Worm (Caenorhabditis elegans): ENCODE results near the gene F33G12.3.
A peak's percentile ranks its signal among the peaks of the same experiment; 100 is the strongest.

Gene F33G12.3

ce11 chrII:5081124-5081913 is 47.5 kb upstream of the F33G12.3 start, which contains the start of gene dsh-2 (continued):
- TF ChIP-seq lsl-1 (GFP tag; optimal IDR thresholded peaks at IDR 0.05), result peak; percentile 45
- no peak for TF ChIP-seq unc-130 (GFP tag; optimal IDR thresholded peaks at IDR 0.05)
- TF ChIP-seq ztf-28 (GFP tag; IDR thresholded peaks at IDR 0.05), result no peak
- no peak for TF ChIP-seq athp-1 (tag; optimal IDR thresholded peaks at IDR 0.05)
- TF ChIP-seq nfyb-1 (GFP tag; IDR thresholded peaks at IDR 0.05), result no peak
- no peak for TF ChIP-seq hlh-12 (tag; optimal IDR thresholded peaks at IDR 0.05)
- TF ChIP-seq nhr-80 (tag; optimal IDR thresholded peaks at IDR 0.05), result peak; percentile 49
- TF ChIP-seq lin-40 (tag; optimal IDR thresholded peaks at IDR 0.05), result peak; percentile 33
- peak; percentile 81 for TF ChIP-seq hmg-1.2 (GFP tag; IDR thresholded peaks at IDR 0.05)

- no peak for TF ChIP-seq akir-1 (GFP tag; optimal IDR thresholded peaks at IDR 0.05)
- no peak for TF ChIP-seq F33H1.4 (GFP tag; IDR thresholded peaks at IDR 0.05)
- TF ChIP-seq somi-1 (GFP tag; optimal IDR thresholded peaks at IDR 0.05), result no peak
- TF ChIP-seq ekl-4 (GFP tag; IDR thresholded peaks at IDR 0.05), result no peak
- no peak for TF ChIP-seq madf-3 (GFP tag; IDR thresholded peaks at IDR 0.05)
- no peak for TF ChIP-seq lin-35 (GFP tag; optimal IDR thresholded peaks at IDR 0.05)
- no peak for TF ChIP-seq ets-4 (GFP tag; optimal IDR thresholded peaks at IDR 0.05)
- TF ChIP-seq die-1 (tag; optimal IDR thresholded peaks at IDR 0.05), result no peak
Observed at ce11 chrII:5071265-5071664, 37.4 kb upstream of the F33G12.3 start, which contains the start of gene C27A2.7. Gene C27A2.7 (minus strand): TSS chrII:5071365.

ce11 chrII:5069525-5069924 is 35.7 kb upstream of the F33G12.3 start, which contains the start of gene idpb-2:
Gene idpb-2 (minus strand): TSS chrII:5069625.
- TF ChIP-seq F49E8.2 (tag; optimal IDR thresholded peaks at IDR 0.05; ENCODE audit: insufficient read depth) (no peak), repo-1 (tag; optimal IDR thresholded peaks at IDR 0.05) (no peak), ceh-27 (GFP tag; optimal IDR thresholded peaks at IDR 0.05) (no peak), fkh-3 (tag; optimal IDR thresholded peaks at IDR 0.05) (no peak), die-1 (tag; optimal IDR thresholded peaks at IDR 0.05) (no peak), ama-1 (optimal IDR thresholded peaks at IDR 0.05) (no peak), ama-1 (GFP tag; optimal IDR thresholded peaks at IDR 0.05) (no peak), tbx-9 (tag; optimal IDR thresholded peaks at IDR 0.05; ENCODE audit: borderline replicate concordance) (no peak), lsl-1 (GFP tag; optimal IDR thresholded peaks at IDR 0.05) (no peak), nfya-2 (GFP tag; IDR thresholded peaks at IDR 0.05) (no peak), sdz-38 (tag; optimal IDR thresholded peaks at IDR 0.05) (no peak), cebp-1 (GFP tag; IDR thresholded peaks at IDR 0.05) (no peak), cebp-1 (tag; optimal IDR thresholded peaks at IDR 0.05) (no peak), sea-2 (GFP tag; IDR thresholded peaks at IDR 0.05) (no peak), unc-62 (GFP tag; optimal IDR thresholded peaks at IDR 0.05) (no peak), dpff-1 (tag; optimal IDR thresholded peaks at IDR 0.05) (no peak), nfyb-1 (GFP tag; IDR thresholded peaks at IDR 0.05) (no peak), Y53G8AR.9 (GFP tag; conservative IDR thresholded peaks at IDR 0.05) (no peak), attf-3 (GFP tag; conservative IDR thresholded peaks at IDR 0.05) (no peak), let-607 (tag; optimal IDR thresholded peaks at IDR 0.05) (no peak), C06A6.2 (GFP tag; conservative IDR thresholded peaks at IDR 0.05) (no peak)
